Fruit fly (Drosophila melanogaster) whole organism, embryonic: ENCODE results near the gene CG17329.

Experiments used
- Ada2b ChIP-seq: fragments of 200-800 bp; sonication (Bioruptor generic); IDR thresholded peaks from 2 replicates; pipeline ENCODE4 v1.3.6; 2022; ENCODE audit warnings: missing biosample characterization, missing genetic modification characterization
- B-H2 ChIP-seq: fragments of 200-800 bp; sonication (Bioruptor generic); optimal IDR thresholded peaks from 2 replicates; lab custom pipeline; 2018; ENCODE audit warnings: missing biosample characterization, mild to moderate bottlenecking, missing genetic modification characterization
- BtbVII ChIP-seq: fragments of 200-800 bp; sonication (Bioruptor generic); optimal IDR thresholded peaks from 3 replicates; lab custom pipeline; 2017; ENCODE audit warnings: missing biosample characterization, mild to moderate bottlenecking, missing genetic modification characterization
- CG10209 ChIP-seq: fragments of 200-800 bp; sonication (Bioruptor generic); optimal IDR thresholded peaks from 3 replicates; lab custom pipeline; 2017; ENCODE audit warnings: missing biosample characterization, mild to moderate bottlenecking, missing genetic modification characterization, missing genetic modification reagents
- CG12155 ChIP-seq: fragments of 200-800 bp; sonication (Bioruptor generic); optimal IDR thresholded peaks from 3 replicates; lab custom pipeline; 2016; ENCODE audit warnings: missing biosample characterization, missing genetic modification characterization
- CG12391 ChIP-seq: fragments of 200-800 bp; sonication (Bioruptor generic); optimal IDR thresholded peaks from 3 replicates; lab custom pipeline; 2018; ENCODE audit warnings: missing biosample characterization, mild to moderate bottlenecking, missing genetic modification characterization, moderate library complexity
- CG13123 ChIP-seq: fragments of 200-800 bp; sonication (Bioruptor generic); optimal IDR thresholded peaks from 2 replicates; lab custom pipeline; 2016; ENCODE audit warnings: missing biosample characterization, missing genetic modification characterization
- CG14050 ChIP-seq: fragments of 200-800 bp; sonication (Bioruptor generic); IDR thresholded peaks from 3 replicates; pipeline ENCODE4 v1.3.6; 2022; ENCODE audit warnings: missing biosample characterization, missing genetic modification characterization
- CG1603 ChIP-seq: fragments of 200-800 bp; sonication (Bioruptor generic); optimal IDR thresholded peaks from 2 replicates; lab custom pipeline; 2019; ENCODE audit warnings: missing biosample characterization, mild to moderate bottlenecking, missing genetic modification characterization, moderate library complexity
- CG16779 ChIP-seq: fragments of 200-800 bp; sonication (Bioruptor generic); IDR thresholded peaks from 2 replicates; pipeline ENCODE4 v1.3.6; 2022; ENCODE audit warnings: missing biosample characterization, missing genetic modification characterization
- CG1832 ChIP-seq: fragments of 200-800 bp; sonication (Bioruptor generic); optimal IDR thresholded peaks from 2 replicates; lab custom pipeline; 2017; ENCODE audit warnings: missing biosample characterization, mild to moderate bottlenecking, missing genetic modification characterization, inconsistent platforms
- CG2129 ChIP-seq: fragments of 200-800 bp; sonication (Bioruptor generic); IDR thresholded peaks from 2 replicates; pipeline ENCODE4 v1.3.6; 2022; ENCODE audit warnings: missing biosample characterization, missing genetic modification characterization; ENCODE audit not compliant: partially characterized antibody
- CG30020 ChIP-seq: fragments of 200-800 bp; optimal IDR thresholded peaks from 2 replicates; lab custom pipeline; 2019; ENCODE audit warnings: missing biosample characterization, mild to moderate bottlenecking, missing genetic modification characterization, moderate library complexity
- CG6813 ChIP-seq: fragments of 200-800 bp; sonication (Bioruptor generic); optimal IDR thresholded peaks from 2 replicates; lab custom pipeline; 2017; ENCODE audit warnings: missing biosample characterization, missing genetic modification characterization, mild to moderate bottlenecking, moderate library complexity, missing genetic modification reagents
- CG7928 ChIP-seq: fragments of 200-800 bp; sonication (Bioruptor generic); optimal IDR thresholded peaks from 2 replicates; lab custom pipeline; 2017; ENCODE audit warnings: missing biosample characterization, mild to moderate bottlenecking, missing genetic modification characterization
- CG8290 ChIP-seq, 3 experiments: fragments of 200-800 bp; sonication (Bioruptor generic); optimal IDR thresholded peaks; 2 replicates each; lab custom pipeline; 2016 to 2019; ENCODE audit warnings: missing biosample characterization in 3 of 3, missing genetic modification characterization in 3 of 3, mild to moderate bottlenecking in 2 of 3, moderate library complexity in 1 of 3
- CG8388 ChIP-seq: fragments of 200-800 bp; sonication (Bioruptor generic); optimal IDR thresholded peaks from 2 replicates; lab custom pipeline; 2019; ENCODE audit warnings: missing biosample characterization, mild to moderate bottlenecking, missing genetic modification characterization, moderate library complexity
- CTCF ChIP-seq: fragments of 200-800 bp; sonication (Bioruptor generic); optimal IDR thresholded peaks from 2 replicates; lab custom pipeline; 2017; ENCODE audit warnings: missing biosample characterization, mild to moderate bottlenecking, missing genetic modification characterization, moderate library complexity
- Dll ChIP-seq: fragments of 200-800 bp; sonication (Bioruptor generic); IDR thresholded peaks from 4 replicates; pipeline ENCODE4 v1.3.6; 2022; ENCODE audit warnings: missing biosample characterization, missing genetic modification characterization; ENCODE audit not compliant: partially characterized antibody
- E2f2 ChIP-seq: fragments of 200-800 bp; sonication (Bioruptor generic); IDR thresholded peaks from 2 replicates; pipeline ENCODE4 v1.3.6; 2022; ENCODE audit warnings: missing biosample characterization, missing genetic modification characterization
- Ets65A ChIP-seq: fragments of 200-800 bp; sonication (Bioruptor generic); peaks from one replicate; lab custom pipeline; 2016; ENCODE audit warnings: missing biosample characterization, missing genetic modification characterization
- Fer1 ChIP-seq: fragments of 200-800 bp; sonication (Bioruptor generic); optimal IDR thresholded peaks from 2 replicates; lab custom pipeline; 2017; ENCODE audit warnings: missing biosample characterization, mild to moderate bottlenecking, missing genetic modification characterization
- Gsc ChIP-seq: fragments of 200-800 bp; sonication (Bioruptor generic); IDR thresholded peaks from 2 replicates; pipeline ENCODE4 v1.3.6; 2022; ENCODE audit warnings: missing biosample characterization, missing genetic modification characterization
- HLHmδ ChIP-seq: fragments of 200-800 bp; sonication (Bioruptor generic); optimal IDR thresholded peaks from 2 replicates; lab custom pipeline; 2018; ENCODE audit warnings: missing biosample characterization, mild to moderate bottlenecking, missing genetic modification characterization, moderate library complexity
- Meics ChIP-seq: fragments of 200-800 bp; sonication (Bioruptor generic); optimal IDR thresholded peaks from 2 replicates; lab custom pipeline; 2017; ENCODE audit warnings: missing biosample characterization, mild to moderate bottlenecking, missing genetic modification characterization
- Scr ChIP-seq: fragments of 200-800 bp; sonication (Bioruptor generic); IDR thresholded peaks from 2 replicates; pipeline ENCODE4 v1.3.6; 2022; ENCODE audit warnings: missing biosample characterization, missing genetic modification characterization; ENCODE audit not compliant: partially characterized antibody
- Spps ChIP-seq: fragments of 200-800 bp; sonication (Bioruptor generic); optimal IDR thresholded peaks from 2 replicates; lab custom pipeline; 2018; ENCODE audit warnings: missing biosample characterization, mild to moderate bottlenecking, missing genetic modification characterization
- TFAM ChIP-seq: fragments of 200-800 bp; sonication (Bioruptor generic); optimal IDR thresholded peaks from 2 replicates; lab custom pipeline; 2017; ENCODE audit warnings: missing biosample characterization, missing genetic modification characterization, inconsistent platforms
- bcd ChIP-seq: fragments of 200-800 bp; sonication (Bioruptor generic); optimal IDR thresholded peaks from 2 replicates; lab custom pipeline; 2017; ENCODE audit warnings: missing biosample characterization, mild to moderate bottlenecking, missing genetic modification characterization
- bowl ChIP-seq: fragments of 200-800 bp; sonication (Bioruptor generic); IDR thresholded peaks from 2 replicates; pipeline ENCODE4 v1.3.6; 2022; ENCODE audit warnings: missing biosample characterization, missing genetic modification characterization
- bsh ChIP-seq, 2 experiments: fragments of 200-800 bp; sonication (Bioruptor generic); optimal IDR thresholded peaks; 2 replicates each; lab custom pipeline; 2017 to 2018; ENCODE audit warnings: mild to moderate bottlenecking in 2 of 2, missing biosample characterization in 2 of 2, missing genetic modification characterization in 2 of 2, moderate library complexity in 1 of 2
- cwo ChIP-seq: fragments of 200-800 bp; sonication (Bioruptor generic); optimal IDR thresholded peaks from 3 replicates; lab custom pipeline; 2017; ENCODE audit warnings: missing biosample characterization, missing genetic modification characterization, mild to moderate bottlenecking, moderate library complexity, missing genetic modification reagents
- en ChIP-seq: fragments of 200-800 bp; sonication (Bioruptor generic); optimal IDR thresholded peaks from 2 replicates; lab custom pipeline; 2016; ENCODE audit warnings: missing biosample characterization, missing genetic modification characterization
- eve ChIP-seq, 2 experiments: fragments of >200 bp; optimal IDR thresholded peaks; 2 replicates each; lab custom pipeline; 2017; ENCODE audit warnings: missing biosample characterization in 2 of 2, missing genetic modification characterization in 2 of 2
- eyg ChIP-seq: fragments of 200-800 bp; sonication (Bioruptor generic); optimal IDR thresholded peaks from 3 replicates; lab custom pipeline; 2016; ENCODE audit warnings: missing biosample characterization, missing genetic modification characterization
- gt ChIP-seq: fragments of 200-800 bp; sonication (Bioruptor generic); IDR thresholded peaks from 2 replicates; pipeline ENCODE4 v1.3.6; 2022; ENCODE audit warnings: missing biosample characterization, missing genetic modification characterization
- ham ChIP-seq: fragments of 200-800 bp; sonication (Bioruptor generic); IDR thresholded peaks from 2 replicates; pipeline ENCODE4 v1.3.6; 2022; ENCODE audit warnings: missing biosample characterization, missing genetic modification characterization
- ind ChIP-seq: fragments of 200-800 bp; sonication (Bioruptor generic); optimal IDR thresholded peaks from 3 replicates; lab custom pipeline; 2016; ENCODE audit warnings: missing biosample characterization, missing genetic modification characterization
- lola ChIP-seq, 3 experiments: fragments of >200 bp in 2 of 3; fragments of 200-800 bp in 1 of 3; sonication (Bioruptor generic) in 1 of 3; optimal IDR thresholded peaks; 2 replicates each; lab custom pipeline; 2017 to 2019; ENCODE audit warnings: missing biosample characterization in 3 of 3, missing genetic modification characterization in 3 of 3, mild to moderate bottlenecking in 1 of 3, moderate library complexity in 1 of 3
- nmo ChIP-seq: fragments of 200-800 bp; sonication (Bioruptor generic); optimal IDR thresholded peaks from 2 replicates; lab custom pipeline; 2018; ENCODE audit warnings: missing biosample characterization, mild to moderate bottlenecking, missing genetic modification characterization, moderate library complexity
- oc ChIP-seq: fragments of 200-800 bp; sonication (Bioruptor generic); optimal IDR thresholded peaks from 2 replicates; lab custom pipeline; 2018; ENCODE audit warnings: missing biosample characterization, mild to moderate bottlenecking, missing genetic modification characterization, moderate library complexity
- pros ChIP-seq: fragments of 200-800 bp; sonication (Bioruptor generic); optimal IDR thresholded peaks from 3 replicates; lab custom pipeline; 2019; ENCODE audit warnings: missing biosample characterization, mild to moderate bottlenecking, missing genetic modification characterization, moderate library complexity
- ranshi ChIP-seq: fragments of 200-800 bp; sonication (Bioruptor generic); IDR thresholded peaks from 2 replicates; pipeline ENCODE4 v1.3.6; 2022; ENCODE audit warnings: missing biosample characterization, missing genetic modification characterization
- run ChIP-seq: fragments of 200-800 bp; sonication (Bioruptor generic); optimal IDR thresholded peaks from 3 replicates; lab custom pipeline; 2018; ENCODE audit warnings: missing biosample characterization, mild to moderate bottlenecking, missing genetic modification characterization
- sim ChIP-seq: fragments of 200-800 bp; sonication (Bioruptor generic); IDR thresholded peaks from 2 replicates; pipeline ENCODE4 v1.3.6; 2022; ENCODE audit warnings: missing biosample characterization, missing genetic modification characterization
- sqz ChIP-seq: fragments of 200-800 bp; sonication (Bioruptor generic); optimal IDR thresholded peaks from 3 replicates; lab custom pipeline; 2018; ENCODE audit warnings: missing biosample characterization, mild to moderate bottlenecking, missing genetic modification characterization
- stc ChIP-seq: fragments of 200-800 bp; sonication (Bioruptor generic); IDR thresholded peaks from 2 replicates; pipeline ENCODE4 v1.3.6; 2022; ENCODE audit warnings: missing biosample characterization, missing genetic modification characterization
- toy ChIP-seq: fragments of 200-800 bp; sonication (Bioruptor generic); IDR thresholded peaks from 2 replicates; pipeline ENCODE4 v1.3.6; 2022; ENCODE audit warnings: missing biosample characterization, missing genetic modification characterization
- unc-4 ChIP-seq: fragments of 200-800 bp; sonication (Bioruptor generic); IDR thresholded peaks from 2 replicates; pipeline ENCODE4 v1.3.6; 2022; ENCODE audit warnings: missing biosample characterization, missing genetic modification characterization; ENCODE audit not compliant: partially characterized antibody
- zen ChIP-seq: fragments of 200-800 bp; sonication (Bioruptor generic); optimal IDR thresholded peaks from 3 replicates; lab custom pipeline; 2018; ENCODE audit warnings: missing biosample characterization, mild to moderate bottlenecking, missing genetic modification characterization, moderate library complexity

Gene CG17329

dm6 chr2L:16329102-16329520 lies 38.0 kb downstream of the CG17329 start, which contains the start of gene mRpL4 (continued):
- TF ChIP-seq HLHmδ (GFP tag; lab: Kevin White, UChicago) (no peak), lola (GFP tag; optimal IDR thresholded peaks at IDR 0.05; lab: Kevin White, UChicago) (peak in 1 of 3 experiments; percentile 47), cwo (GFP tag; lab: Kevin White, UChicago) (no peak), BtbVII (GFP tag; lab: Kevin White, UChicago) (no peak), CG1603 (peak; percentile 77), toy (GFP tag; lab: Robert Waterston, UW) (no peak), Spps (tag; lab: Kevin White, UChicago) (no peak), pros (GFP tag; lab: Kevin White, UChicago) (no peak), run (tag; lab: Kevin White, UChicago) (no peak), eyg (GFP tag; lab: Kevin White, UChicago) (no peak), nmo (GFP tag; lab: Kevin White, UChicago) (peak; percentile 67), gt (GFP tag; lab: Robert Waterston, UW) (no peak), bowl (GFP tag; lab: Robert Waterston, UW) (no peak), ranshi (peak; percentile 74; the same call in 1 of the 2 replicates), CG1832 (no peak), CG30020 (peak; percentile 74), zen (tag; lab: Kevin White, UChicago) (peak; percentile 49), oc (tag; lab: Kevin White, UChicago) (peak; percentile 33), ham (GFP tag; lab: Robert Waterston, UW) (no peak), CG16779 (GFP tag; lab: Robert Waterston, UW) (0 out of 2 replicates have a peak, but pooled peaks have one; percentile 36), Meics (GFP tag; lab: Kevin White, UChicago) (peak; percentile 100), Ets65A (GFP tag; lab: Kevin White, UChicago) (no peak), CG14050 (GFP tag; lab: Robert Waterston, UW) (no peak), E2f2 (GFP tag; lab: Robert Waterston, UW) (peak; percentile 53; the same call in 1 of the 2 replicates), CG7928 (GFP tag; lab: Kevin White, UChicago) (no peak), TFAM (GFP tag; lab: Kevin White, UChicago) (no peak), CTCF (GFP tag; lab: Kevin White, UChicago) (peak; percentile 14), CG6813 (GFP tag; lab: Kevin White, UChicago) (peak; percentile 12), Scr (GFP tag; lab: Robert Waterston, UW) (peak; percentile 99), B-H2 (GFP tag; lab: Kevin White, UChicago) (peak; percentile 54), CG13123 (GFP tag; lab: Kevin White, UChicago) (peak; percentile 59), en (GFP tag; lab: Kevin White, UChicago) (peak; percentile 15), eve (GFP tag; optimal IDR thresholded peaks at IDR 0.05; lab: Kevin White, UChicago) (peak in 1 of 2 experiments; percentile 61), CG8290 (GFP tag; optimal IDR thresholded peaks at IDR 0.05; lab: Kevin White, UChicago) (peak; percentile 98), CG8290 (tag; optimal IDR thresholded peaks at IDR 0.05; lab: Kevin White, UChicago) (peak; percentile 97), stc (GFP tag; lab: Robert Waterston, UW) (peak; percentile 22; the same call in 1 of the 2 replicates), sim (no peak), Dll (GFP tag; lab: Robert Waterston, UW) (peak; percentile 99), CG2129 (GFP tag; lab: Robert Waterston, UW) (peak; percentile 91), bsh (GFP tag; optimal IDR thresholded peaks at IDR 0.05; lab: Kevin White, UChicago) (peak in 1 of 2 experiments; percentile 64), Gsc (GFP tag; lab: Robert Waterston, UW) (no peak), sqz (GFP tag; lab: Kevin White, UChicago) (no peak), bcd (GFP tag; lab: Kevin White, UChicago) (peak; percentile 60), Ada2b (GFP tag; lab: Robert Waterston, UW) (peak; percentile 41; the same call in 1 of the 2 replicates), CG12391 (tag; lab: Kevin White, UChicago) (peak; percentile 72), Fer1 (GFP tag; lab: Kevin White, UChicago) (no peak), ind (peak; percentile 75), unc-4 (GFP tag; lab: Robert Waterston, UW) (peak; percentile 98), CG12155 (GFP tag; lab: Kevin White, UChicago) (peak; percentile 71), CG10209 (GFP tag; lab: Kevin White, UChicago) (peak; percentile 42), CG8388 (peak; percentile 49)
